Worm (Caenorhabditis elegans): ENCODE results near the gene B0478.3.

ce11 chrIV:6959483-6959882, 4.9 kb downstream of the B0478.3 start:
- no peak for TF ChIP-seq F13C5.2 (tag; optimal IDR thresholded peaks at IDR 0.05)
- no peak for TF ChIP-seq pes-1 (GFP tag; IDR thresholded peaks at IDR 0.05)
- no peak for TF ChIP-seq tbx-37 (GFP tag; conservative IDR thresholded peaks at IDR 0.05)
- no peak for TF ChIP-seq ama-1 (optimal IDR thresholded peaks at IDR 0.05)
